Fruit fly (Drosophila melanogaster) Kc167 (cell line): ENCODE measurements around the gene ldbr.

Experiments used
- Myc ChIP-seq: fragments of >200 bp; optimal IDR thresholded peaks from 2 replicates; lab custom pipeline; 2017; ENCODE audit warnings: missing external identifiers
- Sin3A ChIP-seq: fragments of >200 bp; optimal IDR thresholded peaks from 2 replicates; lab custom pipeline; 2018; ENCODE audit warnings: missing external identifiers
- insv ChIP-seq: fragments of >200 bp; optimal IDR thresholded peaks from 3 replicates; lab custom pipeline; 2018; ENCODE audit warnings: missing external identifiers
- psq ChIP-seq: fragments of >200 bp; optimal IDR thresholded peaks from 2 replicates; lab custom pipeline; 2017; ENCODE audit warnings: missing external identifiers

dm6 chr3L:8155324-8155723 lies 33.7 kb downstream of the ldbr start:
- TF ChIP-seq Sin3A (no peak), psq (lab: Kevin White, UChicago) (no peak), insv (no peak), Myc (lab: Kevin White, UChicago) (no peak)
